Fruit fly (Drosophila melanogaster) whole organism, pupa: Measurements from ENCODE around the gene CG1288.

ENCODE experiments used
- CG34367 ChIP-seq: fragments of 200-800 bp; sonication (Bioruptor generic); optimal IDR thresholded peaks from 2 replicates; lab custom pipeline; 2018; ENCODE audit warnings: missing biosample characterization, mild to moderate bottlenecking, missing genetic modification characterization
- CG8301 ChIP-seq: fragments of 200-800 bp; sonication (Bioruptor generic); optimal IDR thresholded peaks from 2 replicates; lab custom pipeline; 2018; ENCODE audit warnings: missing biosample characterization, mild to moderate bottlenecking, missing genetic modification characterization
- D1 ChIP-seq: fragments of 200-800 bp; sonication (Bioruptor generic); optimal IDR thresholded peaks from 2 replicates; lab custom pipeline; 2018; ENCODE audit warnings: missing biosample characterization, mild to moderate bottlenecking, missing genetic modification characterization, moderate library complexity
- EcR ChIP-seq: fragments of 200-800 bp; sonication (Bioruptor generic); optimal IDR thresholded peaks from 3 replicates; lab custom pipeline; 2019; ENCODE audit warnings: missing biosample characterization, missing genetic modification characterization, mild to moderate bottlenecking, moderate library complexity, missing genetic modification reagents
- Ets98B ChIP-seq: fragments of 200-800 bp; sonication (Bioruptor generic); IDR thresholded peaks from 2 replicates; pipeline ENCODE4 v1.3.6; 2022; ENCODE audit warnings: missing biosample characterization, missing genetic modification characterization
- Pif1B ChIP-seq: fragments of 200-800 bp; sonication (Bioruptor generic); optimal IDR thresholded peaks from 3 replicates; lab custom pipeline; 2016; ENCODE audit warnings: missing biosample characterization, missing genetic modification characterization
- gl ChIP-seq: fragments of 200-800 bp; sonication (Bioruptor generic); optimal IDR thresholded peaks from 2 replicates; lab custom pipeline; 2018; ENCODE audit warnings: missing biosample characterization, mild to moderate bottlenecking, missing genetic modification characterization
- rn ChIP-seq: fragments of 200-800 bp; sonication (Bioruptor generic); IDR thresholded peaks from 2 replicates; pipeline ENCODE4 v1.3.6; 2022; ENCODE audit warnings: missing biosample characterization, missing genetic modification characterization

DNA sequence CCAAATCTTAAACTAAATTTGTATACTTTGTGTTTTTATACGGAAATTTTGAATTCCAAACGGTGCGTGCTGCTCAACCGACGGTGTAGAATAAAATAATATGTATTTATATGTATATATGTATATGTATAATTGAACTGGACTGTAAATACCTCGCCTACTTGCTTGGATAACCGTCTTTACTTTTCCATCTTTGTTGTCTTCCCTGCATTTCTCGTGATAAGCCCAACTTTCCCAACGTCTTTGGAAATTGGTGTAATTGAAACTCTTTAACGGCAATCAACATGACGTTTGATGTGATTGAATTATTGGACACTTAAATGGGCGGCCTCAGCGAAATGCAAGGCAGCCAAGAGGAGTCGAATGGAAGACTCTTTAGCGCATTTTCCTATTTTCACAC, at the start of gene CG1288:
- TF ChIP-seq EcR (GFP tag; lab: Kevin White, UChicago), result no peak
- TF ChIP-seq gl (tag; lab: Kevin White, UChicago), result no peak
- no peak for TF ChIP-seq CG34367 (tag; lab: Kevin White, UChicago)
- no peak for TF ChIP-seq Ets98B
- TF ChIP-seq rn (GFP tag; lab: Robert Waterston, UW), result no peak
- TF ChIP-seq Pif1B (GFP tag; lab: Kevin White, UChicago), result no peak
- TF ChIP-seq CG8301, result no peak
- TF ChIP-seq D1, result no peak
